Fruit fly (Drosophila melanogaster) whole organism, adult: ENCODE results near the gene Rab9.

Experiments used
- CG11617 ChIP-seq: fragments of 200-800 bp; sonication (Bioruptor generic); optimal IDR thresholded peaks from 2 replicates; lab custom pipeline; 2017; ENCODE audit warnings: mild to moderate bottlenecking, missing biosample characterization, missing genetic modification reagents, missing genetic modification characterization
- CG12768 ChIP-seq: fragments of 200-800 bp; sonication (Bioruptor generic); optimal IDR thresholded peaks from 2 replicates; lab custom pipeline; 2017; ENCODE audit warnings: missing biosample characterization, missing genetic modification characterization, mild to moderate bottlenecking, moderate library complexity, missing genetic modification reagents
- CG14711 ChIP-seq: fragments of 200-800 bp; sonication (Bioruptor generic); optimal IDR thresholded peaks from 2 replicates; lab custom pipeline; 2018; ENCODE audit warnings: missing biosample characterization, mild to moderate bottlenecking, missing genetic modification characterization, moderate library complexity
- CG1620 ChIP-seq: fragments of 200-800 bp; sonication (Bioruptor generic); optimal IDR thresholded peaks from 2 replicates; lab custom pipeline; 2016; ENCODE audit warnings: missing biosample characterization, missing genetic modification characterization
- CG33017 ChIP-seq: fragments of 200-800 bp; sonication (Bioruptor generic); optimal IDR thresholded peaks from 2 replicates; lab custom pipeline; 2018; ENCODE audit warnings: missing biosample characterization, mild to moderate bottlenecking, missing genetic modification characterization, moderate library complexity
- CG5204 ChIP-seq: fragments of 200-800 bp; sonication (Bioruptor generic); optimal IDR thresholded peaks from 2 replicates; lab custom pipeline; 2016; ENCODE audit warnings: missing biosample characterization, missing genetic modification characterization
- CG7045 ChIP-seq: fragments of 200-800 bp; sonication (Bioruptor generic); optimal IDR thresholded peaks from 2 replicates; lab custom pipeline; 2017; ENCODE audit warnings: missing biosample characterization, mild to moderate bottlenecking, missing genetic modification characterization
- CG7101 ChIP-seq: fragments of 200-800 bp; sonication (Bioruptor generic); optimal IDR thresholded peaks from 2 replicates; lab custom pipeline; 2018; ENCODE audit warnings: missing biosample characterization, mild to moderate bottlenecking, missing genetic modification characterization, moderate library complexity
- Clk ChIP-seq: fragments of 200-800 bp; sonication (Bioruptor generic); optimal IDR thresholded peaks from 2 replicates; lab custom pipeline; 2017; ENCODE audit warnings: missing biosample characterization, missing genetic modification characterization
- Crg-1 ChIP-seq: fragments of 200-800 bp; sonication (Bioruptor generic); optimal IDR thresholded peaks from 2 replicates; lab custom pipeline; 2016; ENCODE audit warnings: missing biosample characterization, missing genetic modification characterization
- Hr96 ChIP-seq: fragments of 200-800 bp; sonication (Bioruptor generic); optimal IDR thresholded peaks from 2 replicates; lab custom pipeline; 2016; ENCODE audit warnings: missing biosample characterization, missing genetic modification characterization
- Mnt ChIP-seq: fragments of 200-800 bp; sonication (Bioruptor generic); optimal IDR thresholded peaks from 2 replicates; lab custom pipeline; 2016; ENCODE audit warnings: missing biosample characterization, mild to moderate bottlenecking, missing genetic modification characterization
- bab1 ChIP-seq: fragments of 200-800 bp; sonication (Bioruptor generic); optimal IDR thresholded peaks from 3 replicates; lab custom pipeline; 2019; ENCODE audit warnings: missing biosample characterization, mild to moderate bottlenecking, missing genetic modification characterization, moderate library complexity
- cic ChIP-seq: fragments of 200-800 bp; sonication (Bioruptor generic); optimal IDR thresholded peaks from 2 replicates; lab custom pipeline; 2017; ENCODE audit warnings: missing biosample characterization, mild to moderate bottlenecking, missing genetic modification characterization, moderate library complexity
- cnc ChIP-seq, 2 experiments: fragments of >200 bp; optimal IDR thresholded peaks; 2 replicates each; lab custom pipeline; 2017
- kay ChIP-seq: fragments of 200-800 bp; sonication (Bioruptor generic); peaks from one replicate; lab custom pipeline; 2016; ENCODE audit warnings: missing biosample characterization, missing genetic modification characterization, borderline replicate concordance
- ovo ChIP-seq: fragments of 200-800 bp; sonication (Bioruptor generic); optimal IDR thresholded peaks from 2 replicates; lab custom pipeline; 2016; ENCODE audit warnings: missing biosample characterization, missing genetic modification characterization
- pad ChIP-seq: fragments of 200-800 bp; sonication (Bioruptor generic); optimal IDR thresholded peaks from 3 replicates; lab custom pipeline; 2017; ENCODE audit warnings: missing biosample characterization, missing genetic modification characterization, mild to moderate bottlenecking, moderate library complexity, missing genetic modification reagents
- tj ChIP-seq: fragments of 200-800 bp; sonication (Bioruptor generic); optimal IDR thresholded peaks from 3 replicates; lab custom pipeline; 2017; ENCODE audit warnings: missing biosample characterization, mild to moderate bottlenecking, missing genetic modification characterization, moderate library complexity
- toe ChIP-seq: fragments of 200-800 bp; sonication (Bioruptor generic); optimal IDR thresholded peaks from 2 replicates; lab custom pipeline; 2016; ENCODE audit warnings: missing biosample characterization, missing genetic modification characterization

The Rab9 gene

dm6 chr2L:19432424-19433015 lies at the start of gene Rab9:
Rab9 (plus strand) TSS chr2L:19432574.
- TF ChIP-seq cic (GFP tag; lab: Kevin White, UChicago) (peak; percentile 73), Hr96 (GFP tag; lab: Kevin White, UChicago) (no peak), kay (GFP tag; lab: Kevin White, UChicago) (no peak), CG33017 (tag; lab: Kevin White, UChicago) (peak; percentile 46), Clk (GFP tag; lab: Kevin White, UChicago) (no peak), Crg-1 (GFP tag; lab: Kevin White, UChicago) (peak; percentile 9), pad (no peak), tj (GFP tag; lab: Kevin White, UChicago) (peak; percentile 45), CG7101 (tag; lab: Kevin White, UChicago) (peak; percentile 26), CG12768 (peak; percentile 64), CG1620 (no peak), toe (no peak), bab1 (GFP tag; lab: Kevin White, UChicago) (peak; percentile 73), CG5204 (GFP tag; lab: Kevin White, UChicago) (no peak), CG7045 (GFP tag; lab: Kevin White, UChicago) (no peak), cnc (optimal IDR thresholded peaks at IDR 0.05; lab: Kevin White, UChicago) (no peak), ovo (GFP tag; lab: Kevin White, UChicago) (no peak), CG11617 (GFP tag; lab: Kevin White, UChicago) (no peak), CG14711 (tag; lab: Kevin White, UChicago) (peak; percentile 12), Mnt (GFP tag; lab: Kevin White, UChicago) (peak; percentile 66)

dm6 chr2L:19386106-19386715 lies 46.2 kb upstream of the Rab9 start, which contains the start of gene fon:
fon (minus strand) TSS chr2L:19386205.
- TF ChIP-seq tj (GFP tag; lab: Kevin White, UChicago) (no peak), cic (GFP tag; lab: Kevin White, UChicago) (peak; percentile 55), kay (GFP tag; lab: Kevin White, UChicago) (peak; percentile 62), CG5204 (GFP tag; lab: Kevin White, UChicago) (no peak)

dm6 chr2L:19388966-19389365 lies 43.4 kb upstream of the Rab9 start:
- TF ChIP-seq Clk (GFP tag; lab: Kevin White, UChicago) (no peak), tj (GFP tag; lab: Kevin White, UChicago) (no peak), CG11617 (GFP tag; lab: Kevin White, UChicago) (no peak), pad (no peak)

- no peak for TF ChIP-seq bab1 (GFP tag; lab: Kevin White, UChicago)
- TF ChIP-seq Crg-1 (GFP tag; lab: Kevin White, UChicago): no peak
- no peak for TF ChIP-seq Mnt (GFP tag; lab: Kevin White, UChicago)
- TF ChIP-seq cic (GFP tag; lab: Kevin White, UChicago): no peak
- no peak for TF ChIP-seq Hr96 (GFP tag; lab: Kevin White, UChicago)
- no peak for TF ChIP-seq CG5204 (GFP tag; lab: Kevin White, UChicago)
- TF ChIP-seq cnc (optimal IDR thresholded peaks at IDR 0.05; lab: Kevin White, UChicago): no peak
- TF ChIP-seq CG33017 (tag; lab: Kevin White, UChicago): no peak
- no peak for TF ChIP-seq CG7045 (GFP tag; lab: Kevin White, UChicago)
- no peak for TF ChIP-seq CG14711 (tag; lab: Kevin White, UChicago)
- no peak for TF ChIP-seq CG12768
- TF ChIP-seq Clk (GFP tag; lab: Kevin White, UChicago): no peak
- TF ChIP-seq toe: no peak
- TF ChIP-seq CG1620: no peak
- no peak for TF ChIP-seq tj (GFP tag; lab: Kevin White, UChicago)
- no peak for TF ChIP-seq ovo (GFP tag; lab: Kevin White, UChicago)
Observed at dm6 chr2L:19389749-19390148, 42.6 kb upstream of the Rab9 start, which contains the start of gene CG17549. CG17549 (minus strand) TSS chr2L:19390075.

- TF ChIP-seq pad (no peak), CG7101 (tag; lab: Kevin White, UChicago) (no peak), Crg-1 (GFP tag; lab: Kevin White, UChicago) (no peak)
Observed at dm6 chr2L:19393703-19394210, 38.6 kb upstream of the Rab9 start, which contains the start of gene CG31798. CG31798 (plus strand) TSS chr2L:19394160.

- TF ChIP-seq CG7101 (tag; lab: Kevin White, UChicago): peak; percentile 48
- TF ChIP-seq cnc (optimal IDR thresholded peaks at IDR 0.05; lab: Kevin White, UChicago): no peak
- TF ChIP-seq CG11617 (GFP tag; lab: Kevin White, UChicago): peak; percentile 42
- peak; percentile 53 for TF ChIP-seq toe
- peak; percentile 21 for TF ChIP-seq Clk (GFP tag; lab: Kevin White, UChicago)
- TF ChIP-seq kay (GFP tag; lab: Kevin White, UChicago): no peak
- TF ChIP-seq CG14711 (tag; lab: Kevin White, UChicago): no peak
- peak; percentile 2 for TF ChIP-seq cic (GFP tag; lab: Kevin White, UChicago)
- peak; percentile 23 for TF ChIP-seq CG7045 (GFP tag; lab: Kevin White, UChicago)
- no peak for TF ChIP-seq Crg-1 (GFP tag; lab: Kevin White, UChicago)
- TF ChIP-seq CG33017 (tag; lab: Kevin White, UChicago): peak; percentile 29
- TF ChIP-seq Mnt (GFP tag; lab: Kevin White, UChicago): no peak
- no peak for TF ChIP-seq bab1 (GFP tag; lab: Kevin White, UChicago)
- peak; percentile 40 for TF ChIP-seq CG5204 (GFP tag; lab: Kevin White, UChicago)
- TF ChIP-seq tj (GFP tag; lab: Kevin White, UChicago): no peak
- no peak for TF ChIP-seq CG1620
- TF ChIP-seq ovo (GFP tag; lab: Kevin White, UChicago): no peak
- no peak for TF ChIP-seq pad
- peak; percentile 68 for TF ChIP-seq CG12768
- peak; percentile 43 for TF ChIP-seq Hr96 (GFP tag; lab: Kevin White, UChicago)
Observed at dm6 chr2L:19397617-19398316, 34.6 kb upstream of the Rab9 start.
